Fruit fly (Drosophila melanogaster) S2 (cell line): Measurements from ENCODE around the gene nxf4.

Experiments
- CG8478 ChIP-seq: fragments of >200 bp; optimal IDR thresholded peaks from 2 replicates; lab custom pipeline; 2018
- CTCF ChIP-seq, 2 experiments: fragments of >200 bp; optimal IDR thresholded peaks; 2 replicates each; lab custom pipeline; 2018

DNA sequence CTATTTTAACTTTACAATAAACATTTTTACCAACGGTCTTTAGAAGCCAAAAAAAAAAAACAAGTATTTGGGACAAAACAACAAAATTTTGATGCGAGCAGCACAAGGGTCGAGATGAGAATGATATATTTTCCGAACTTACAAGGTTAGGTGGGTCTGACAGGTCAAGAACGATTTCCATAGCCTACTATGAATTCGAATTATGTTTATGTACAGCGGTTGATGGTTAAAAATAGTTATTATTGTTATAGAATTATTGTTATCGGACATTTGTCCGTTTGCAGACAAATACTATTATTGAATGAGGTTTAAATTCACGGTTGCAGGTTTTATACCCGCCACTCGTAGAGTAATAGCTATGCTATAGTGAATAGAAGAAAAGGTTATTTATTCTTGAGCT, 18.0 kb downstream of the nxf4 start, which contains the start of gene Mst84Dc:
- TF ChIP-seq CTCF (optimal IDR thresholded peaks at IDR 0.05; lab: Kevin White, UChicago), result no peak
- no peak for TF ChIP-seq CG8478 (lab: Kevin White, UChicago)
